Fruit fly (Drosophila melanogaster) whole organism, embryonic: ENCODE measurements around the gene Chd1.

Experiments used
- BEAF-32 ChIP-seq: fragments of 200-800 bp; sonication (Bioruptor generic); optimal IDR thresholded peaks from 3 replicates; lab custom pipeline; 2017; ENCODE audit warnings: missing biosample characterization, missing genetic modification characterization, mild to moderate bottlenecking, moderate library complexity, missing genetic modification reagents
- CG1024 ChIP-seq: fragments of 200-800 bp; sonication (Bioruptor generic); IDR thresholded peaks from 2 replicates; pipeline ENCODE4 v1.3.6; 2022; ENCODE audit warnings: missing biosample characterization, missing genetic modification characterization
- CG11093 ChIP-seq: fragments of 200-800 bp; sonication (Bioruptor generic); IDR thresholded peaks from 3 replicates; pipeline ENCODE4 v1.3.6; 2022; ENCODE audit warnings: missing biosample characterization, missing genetic modification characterization
- CG12104 ChIP-seq: fragments of 200-800 bp; sonication (Bioruptor generic); optimal IDR thresholded peaks from 3 replicates; lab custom pipeline; 2016; ENCODE audit warnings: missing biosample characterization, missing genetic modification characterization
- CG12219 ChIP-seq: fragments of 200-800 bp; sonication (Bioruptor generic); optimal IDR thresholded peaks from 3 replicates; lab custom pipeline; 2018; ENCODE audit warnings: missing biosample characterization, mild to moderate bottlenecking, missing genetic modification characterization
- CG14860 ChIP-seq: fragments of 200-800 bp; sonication (Bioruptor generic); IDR thresholded peaks from 3 replicates; pipeline ENCODE4 v1.3.6; 2022; ENCODE audit warnings: missing biosample characterization, missing genetic modification characterization; ENCODE audit not compliant: partially characterized antibody
- CG15073 ChIP-seq: fragments of 200-800 bp; sonication (Bioruptor generic); optimal IDR thresholded peaks from 2 replicates; lab custom pipeline; 2016; ENCODE audit warnings: missing biosample characterization, missing genetic modification characterization
- CG1602 ChIP-seq: fragments of 200-800 bp; sonication (Bioruptor generic); optimal IDR thresholded peaks from 3 replicates; lab custom pipeline; 2016; ENCODE audit warnings: missing biosample characterization, missing genetic modification characterization
- CG17186 ChIP-seq: fragments of 200-800 bp; sonication (Bioruptor generic); optimal IDR thresholded peaks from 3 replicates; lab custom pipeline; 2017; ENCODE audit warnings: missing biosample characterization, missing genetic modification reagents, missing genetic modification characterization
- CG2129 ChIP-seq: fragments of 200-800 bp; sonication (Bioruptor generic); IDR thresholded peaks from 2 replicates; pipeline ENCODE4 v1.3.6; 2022; ENCODE audit warnings: missing biosample characterization, missing genetic modification characterization; ENCODE audit not compliant: partially characterized antibody
- CG2202 ChIP-seq: fragments of 200-800 bp; sonication (Bioruptor generic); optimal IDR thresholded peaks from 2 replicates; lab custom pipeline; 2018; ENCODE audit warnings: missing biosample characterization, mild to moderate bottlenecking, missing genetic modification characterization
- CG2875 ChIP-seq: fragments of 200-800 bp; sonication (Bioruptor generic); optimal IDR thresholded peaks from 2 replicates; lab custom pipeline; 2017; ENCODE audit warnings: missing biosample characterization, mild to moderate bottlenecking, missing genetic modification characterization, missing genetic modification reagents
- CG30020 ChIP-seq: fragments of 200-800 bp; optimal IDR thresholded peaks from 2 replicates; lab custom pipeline; 2019; ENCODE audit warnings: missing biosample characterization, mild to moderate bottlenecking, missing genetic modification characterization, moderate library complexity
- CG32532 ChIP-seq: fragments of 200-800 bp; sonication (Bioruptor generic); IDR thresholded peaks from 2 replicates; pipeline ENCODE4 v1.3.6; 2022; ENCODE audit warnings: missing biosample characterization, missing genetic modification characterization
- CG34376 ChIP-seq: fragments of 200-800 bp; sonication (Bioruptor generic); optimal IDR thresholded peaks from 2 replicates; lab custom pipeline; 2018; ENCODE audit warnings: missing biosample characterization, mild to moderate bottlenecking, missing genetic modification characterization
- CG3726 ChIP-seq: fragments of 200-800 bp; sonication (Bioruptor generic); IDR thresholded peaks from 3 replicates; pipeline ENCODE4, ENCODE4 v1.3.6; 2022; ENCODE audit warnings: missing biosample characterization, missing genetic modification characterization
- CG6254 ChIP-seq: fragments of 200-800 bp; sonication (Bioruptor generic); optimal IDR thresholded peaks from 3 replicates; lab custom pipeline; 2017; ENCODE audit warnings: mild to moderate bottlenecking, missing biosample characterization, missing genetic modification reagents, missing genetic modification characterization
- CG6654 ChIP-seq: fragments of 200-800 bp; sonication (Bioruptor generic); optimal IDR thresholded peaks from 2 replicates; lab custom pipeline; 2017; ENCODE audit warnings: missing biosample characterization, mild to moderate bottlenecking, missing genetic modification characterization
- CG6791 ChIP-seq: fragments of 200-800 bp; sonication (Bioruptor generic); IDR thresholded peaks from 3 replicates; pipeline ENCODE4 v1.3.6; 2022; ENCODE audit warnings: missing biosample characterization, missing genetic modification characterization; ENCODE audit not compliant: partially characterized antibody
- CG7786 ChIP-seq: fragments of 200-800 bp; sonication (Bioruptor generic); optimal IDR thresholded peaks from 2 replicates; lab custom pipeline; 2016; ENCODE audit warnings: missing biosample characterization, missing genetic modification characterization
- CG8924 ChIP-seq: fragments of 200-800 bp; optimal IDR thresholded peaks from 3 replicates; lab custom pipeline; 2019; ENCODE audit warnings: missing biosample characterization, mild to moderate bottlenecking, missing genetic modification characterization, moderate library complexity
- CG9215 ChIP-seq: fragments of 200-800 bp; sonication (Bioruptor generic); IDR thresholded peaks from 2 replicates; pipeline ENCODE4 v1.3.6; 2022; ENCODE audit warnings: missing biosample characterization, missing genetic modification characterization
- Doc3 ChIP-seq: fragments of 200-800 bp; sonication (Bioruptor generic); IDR thresholded peaks from 3 replicates; pipeline ENCODE4 v1.3.6; 2022; ENCODE audit warnings: missing biosample characterization, missing genetic modification characterization; ENCODE audit not compliant: partially characterized antibody
- Dref ChIP-seq: fragments of 200-800 bp; sonication (Bioruptor generic); IDR thresholded peaks from 2 replicates; pipeline ENCODE4 v1.3.6; 2022; ENCODE audit warnings: missing biosample characterization, missing genetic modification characterization
- ERR ChIP-seq: fragments of 200-800 bp; sonication (Bioruptor generic); optimal IDR thresholded peaks from 2 replicates; lab custom pipeline; 2016; ENCODE audit warnings: missing biosample characterization, missing genetic modification characterization
- HLH54F ChIP-seq: fragments of 200-800 bp; sonication (Bioruptor generic); optimal IDR thresholded peaks from 3 replicates; lab custom pipeline; 2016; ENCODE audit warnings: missing biosample characterization, missing genetic modification characterization
- Hand ChIP-seq: fragments of 200-800 bp; sonication (Bioruptor generic); optimal IDR thresholded peaks from 2 replicates; lab custom pipeline; 2017; ENCODE audit warnings: mild to moderate bottlenecking, missing biosample characterization, missing genetic modification reagents, missing genetic modification characterization
- Hmx ChIP-seq: fragments of 200-800 bp; sonication (Bioruptor generic); optimal IDR thresholded peaks from 2 replicates; lab custom pipeline; 2016; ENCODE audit warnings: missing biosample characterization, missing genetic modification characterization
- Hr39 ChIP-seq: fragments of >200 bp; optimal IDR thresholded peaks from 2 replicates; lab custom pipeline; 2017
- MBD-R2 ChIP-seq: fragments of 200-800 bp; sonication (Bioruptor generic); IDR thresholded peaks from 2 replicates; pipeline ENCODE4 v1.3.6; 2022; ENCODE audit warnings: missing biosample characterization, missing genetic modification characterization
- MESR4 ChIP-seq: fragments of 200-800 bp; sonication (Bioruptor generic); optimal IDR thresholded peaks from 2 replicates; lab custom pipeline; 2018; ENCODE audit warnings: missing biosample characterization, mild to moderate bottlenecking, missing genetic modification characterization, moderate library complexity
- Med ChIP-seq: fragments of 200-800 bp; sonication (Bioruptor generic); peaks from one replicate; lab custom pipeline; 2016; ENCODE audit warnings: missing biosample characterization, missing genetic modification characterization, mild to moderate bottlenecking, inconsistent platforms, moderate library complexity
- Neu2 ChIP-seq: fragments of 200-800 bp; sonication (Bioruptor generic); optimal IDR thresholded peaks from 3 replicates; lab custom pipeline; 2016; ENCODE audit warnings: missing biosample characterization, missing genetic modification characterization, borderline replicate concordance
- Rfx ChIP-seq: fragments of 200-800 bp; sonication (Bioruptor generic); IDR thresholded peaks from 2 replicates; pipeline ENCODE4 v1.3.6; 2022; ENCODE audit warnings: missing biosample characterization, missing genetic modification characterization
- TFAM ChIP-seq: fragments of 200-800 bp; sonication (Bioruptor generic); optimal IDR thresholded peaks from 2 replicates; lab custom pipeline; 2017; ENCODE audit warnings: missing biosample characterization, missing genetic modification characterization, inconsistent platforms
- bigmax ChIP-seq: fragments of 200-800 bp; sonication (Bioruptor generic); optimal IDR thresholded peaks from 2 replicates; lab custom pipeline; 2018; ENCODE audit warnings: missing biosample characterization, mild to moderate bottlenecking, missing genetic modification characterization
- ems ChIP-seq: fragments of 200-800 bp; sonication (Bioruptor generic); optimal IDR thresholded peaks from 3 replicates; lab custom pipeline; 2016; ENCODE audit warnings: missing biosample characterization, missing genetic modification characterization
- gt ChIP-seq: fragments of 200-800 bp; sonication (Bioruptor generic); IDR thresholded peaks from 2 replicates; pipeline ENCODE4 v1.3.6; 2022; ENCODE audit warnings: missing biosample characterization, missing genetic modification characterization
- lola ChIP-seq, 3 experiments: fragments of >200 bp in 2 of 3; fragments of 200-800 bp in 1 of 3; sonication (Bioruptor generic) in 1 of 3; optimal IDR thresholded peaks; 2 replicates each; lab custom pipeline; 2017 to 2019; ENCODE audit warnings: missing biosample characterization in 3 of 3, missing genetic modification characterization in 3 of 3, mild to moderate bottlenecking in 1 of 3, moderate library complexity in 1 of 3
- mld ChIP-seq: fragments of 200-800 bp; sonication (Bioruptor generic); IDR thresholded peaks from 3 replicates; pipeline ENCODE4 v1.3.6; 2022; ENCODE audit warnings: missing biosample characterization, missing genetic modification characterization; ENCODE audit not compliant: partially characterized antibody
- nerfin-2 ChIP-seq: fragments of 200-800 bp; sonication (Bioruptor generic); IDR thresholded peaks from 2 replicates; pipeline ENCODE4 v1.3.6; 2022; ENCODE audit warnings: missing biosample characterization, missing genetic modification characterization; ENCODE audit not compliant: partially characterized antibody
- pfk ChIP-seq: fragments of 200-800 bp; sonication (Bioruptor generic); optimal IDR thresholded peaks from 2 replicates; lab custom pipeline; 2018; ENCODE audit warnings: missing biosample characterization, mild to moderate bottlenecking, missing genetic modification characterization, moderate library complexity
- pho ChIP-seq: fragments of 200-800 bp; sonication (Bioruptor generic); optimal IDR thresholded peaks from 2 replicates; lab custom pipeline; 2016; ENCODE audit warnings: missing biosample characterization, missing genetic modification characterization
- row ChIP-seq: fragments of 200-800 bp; sonication (Bioruptor generic); IDR thresholded peaks from 3 replicates; pipeline ENCODE4 v1.3.6; 2022; ENCODE audit warnings: missing biosample characterization, missing genetic modification characterization
- sens ChIP-seq: fragments of 200-800 bp; sonication (Bioruptor generic); peaks from one replicate; lab custom pipeline; 2016; ENCODE audit warnings: missing biosample characterization, missing genetic modification characterization
- tio ChIP-seq: fragments of 200-800 bp; sonication (Bioruptor generic); optimal IDR thresholded peaks from 2 replicates; lab custom pipeline; 2017; ENCODE audit warnings: missing biosample characterization, missing genetic modification characterization, inconsistent platforms
- tna ChIP-seq: fragments of 200-800 bp; sonication (Bioruptor generic); IDR thresholded peaks from 2 replicates; pipeline ENCODE4 v1.3.6; 2022; ENCODE audit warnings: missing biosample characterization, missing genetic modification characterization; ENCODE audit not compliant: partially characterized antibody
- ttk ChIP-seq: fragments of 200-800 bp; sonication (Bioruptor generic); IDR thresholded peaks from 2 replicates; pipeline ENCODE4 v2.1.2; 2022; ENCODE audit warnings: missing biosample characterization, missing genetic modification characterization
- vnd ChIP-seq: fragments of 200-800 bp; sonication (Bioruptor generic); IDR thresholded peaks from 3 replicates; pipeline ENCODE4 v1.3.6; 2022; ENCODE audit warnings: missing biosample characterization, missing genetic modification characterization; ENCODE audit not compliant: partially characterized antibody
- zfh1 ChIP-seq: fragments of 200-800 bp; sonication (Bioruptor generic); IDR thresholded peaks from 3 replicates; pipeline ENCODE4 v1.3.6; 2022; ENCODE audit warnings: missing biosample characterization, missing genetic modification characterization

Gene Chd1

DNA sequence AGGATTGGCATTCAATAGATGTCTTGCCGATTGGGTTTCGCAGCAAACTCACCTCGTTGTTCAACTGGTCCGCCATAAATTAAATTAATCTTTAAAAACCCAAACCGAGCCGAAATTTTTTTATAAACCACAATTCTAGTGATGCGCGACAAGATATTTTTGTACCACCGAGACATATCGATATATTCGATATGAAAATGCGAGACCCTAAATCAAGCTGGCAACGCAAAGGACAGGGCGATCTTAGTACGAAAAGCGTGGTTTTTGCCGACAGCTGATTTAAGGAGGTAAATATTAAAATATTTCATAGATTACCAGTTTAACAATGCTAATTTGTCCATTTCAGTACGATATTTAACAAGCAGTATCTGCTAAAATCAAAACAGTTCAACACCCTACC lies 41.5 kb upstream of the Chd1 start, which contains the start of the genes Sf3b2 and CG17219 (continued):
- TF ChIP-seq CG9215 (GFP tag; lab: Robert Waterston, UW) (no peak), TFAM (GFP tag; lab: Kevin White, UChicago) (no peak), Hand (no peak), CG30020 (tag; lab: Kevin White, UChicago) (peak; percentile 55), CG12104 (GFP tag; lab: Kevin White, UChicago) (no peak), MBD-R2 (GFP tag; lab: Robert Waterston, UW) (peak; percentile 90), CG34376 (GFP tag; lab: Kevin White, UChicago) (no peak), Neu2 (GFP tag; lab: Kevin White, UChicago) (no peak), Med (GFP tag; lab: Kevin White, UChicago) (peak; percentile 90), row (GFP tag; lab: Robert Waterston, UW) (peak; percentile 29; the same call in 1 of the 3 replicates), bigmax (no peak), CG8924 (tag; lab: Kevin White, UChicago) (no peak), ttk (GFP tag; lab: Robert Waterston, UW) (no peak), ems (GFP tag; lab: Kevin White, UChicago) (no peak), Dref (GFP tag; lab: Robert Waterston, UW) (peak; percentile 90), gt (GFP tag; lab: Robert Waterston, UW) (no peak), CG12219 (GFP tag; lab: Kevin White, UChicago) (no peak), CG7786 (no peak), CG17186 (GFP tag; lab: Kevin White, UChicago) (peak; percentile 25), BEAF-32 (GFP tag; lab: Kevin White, UChicago) (peak; percentile 85), CG32532 (GFP tag; lab: Robert Waterston, UW) (peak; percentile 25; the same call in 1 of the 2 replicates), CG3726 (GFP tag; lab: Robert Waterston, UW) (no peak), tio (GFP tag; lab: Kevin White, UChicago) (no peak), sens (GFP tag; lab: Kevin White, UChicago) (peak; percentile 18), zfh1 (GFP tag; lab: Robert Waterston, UW) (no peak), CG6254 (GFP tag; lab: Kevin White, UChicago) (peak; percentile 99), Doc3 (GFP tag; lab: Robert Waterston, UW) (peak; percentile 53; the same call in 2 of the 3 replicates), CG1602 (GFP tag; lab: Kevin White, UChicago) (no peak), CG2202 (tag; lab: Kevin White, UChicago) (no peak), ERR (GFP tag; lab: Kevin White, UChicago) (no peak), MESR4 (GFP tag; lab: Kevin White, UChicago) (peak; percentile 77), pho (GFP tag; lab: Kevin White, UChicago) (no peak), HLH54F (peak; percentile 16), CG2875 (no peak), vnd (GFP tag; lab: Robert Waterston, UW) (peak; percentile 52; the same call in 2 of the 3 replicates), CG2129 (GFP tag; lab: Robert Waterston, UW) (peak; percentile 29; the same call in 1 of the 2 replicates), CG6791 (peak; percentile 61), CG11093 (GFP tag; lab: Robert Waterston, UW) (no peak), CG15073 (GFP tag; lab: Kevin White, UChicago) (no peak), Hmx (no peak), Hr39 (lab: Kevin White, UChicago) (no peak), tna (GFP tag; lab: Robert Waterston, UW) (peak; percentile 61), CG1024 (GFP tag; lab: Robert Waterston, UW) (no peak), CG6654 (no peak), pfk (GFP tag; lab: Kevin White, UChicago) (peak; percentile 22), lola (GFP tag; optimal IDR thresholded peaks at IDR 0.05; lab: Kevin White, UChicago) (no peak), CG14860 (0 out of 3 replicates have a peak, but pooled peaks have one; percentile 50), Rfx (peak; percentile 39; the same call in 1 of the 2 replicates), nerfin-2 (GFP tag; lab: Robert Waterston, UW) (0 out of 2 replicates have a peak, but pooled peaks have one; percentile 39), mld (GFP tag; lab: Robert Waterston, UW) (0 out of 3 replicates have a peak, but pooled peaks have one; percentile 32)
